Worm (Caenorhabditis elegans): ENCODE measurements around the gene T02G5.3.

Gene T02G5.3

ce11 chrII:7072315-7072589, 20.9 kb upstream of the T02G5.3 start, which contains the start of gene kars-1:
TSS of gene kars-1 (minus strand) at chrII:7072415.
- TF ChIP-seq lin-11 (tag; optimal IDR thresholded peaks at IDR 0.05) (no peak), peb-1 (tag; optimal IDR thresholded peaks at IDR 0.05) (no peak), ztf-1 (GFP tag; conservative IDR thresholded peaks at IDR 0.05) (no peak), sma-3 (GFP tag; optimal IDR thresholded peaks at IDR 0.05) (no peak), lin-39 (tag; optimal IDR thresholded peaks at IDR 0.05) (no peak), mdl-1 (tag; optimal IDR thresholded peaks at IDR 0.05) (no peak), alr-1 (tag; optimal IDR thresholded peaks at IDR 0.05) (no peak)

DNA sequence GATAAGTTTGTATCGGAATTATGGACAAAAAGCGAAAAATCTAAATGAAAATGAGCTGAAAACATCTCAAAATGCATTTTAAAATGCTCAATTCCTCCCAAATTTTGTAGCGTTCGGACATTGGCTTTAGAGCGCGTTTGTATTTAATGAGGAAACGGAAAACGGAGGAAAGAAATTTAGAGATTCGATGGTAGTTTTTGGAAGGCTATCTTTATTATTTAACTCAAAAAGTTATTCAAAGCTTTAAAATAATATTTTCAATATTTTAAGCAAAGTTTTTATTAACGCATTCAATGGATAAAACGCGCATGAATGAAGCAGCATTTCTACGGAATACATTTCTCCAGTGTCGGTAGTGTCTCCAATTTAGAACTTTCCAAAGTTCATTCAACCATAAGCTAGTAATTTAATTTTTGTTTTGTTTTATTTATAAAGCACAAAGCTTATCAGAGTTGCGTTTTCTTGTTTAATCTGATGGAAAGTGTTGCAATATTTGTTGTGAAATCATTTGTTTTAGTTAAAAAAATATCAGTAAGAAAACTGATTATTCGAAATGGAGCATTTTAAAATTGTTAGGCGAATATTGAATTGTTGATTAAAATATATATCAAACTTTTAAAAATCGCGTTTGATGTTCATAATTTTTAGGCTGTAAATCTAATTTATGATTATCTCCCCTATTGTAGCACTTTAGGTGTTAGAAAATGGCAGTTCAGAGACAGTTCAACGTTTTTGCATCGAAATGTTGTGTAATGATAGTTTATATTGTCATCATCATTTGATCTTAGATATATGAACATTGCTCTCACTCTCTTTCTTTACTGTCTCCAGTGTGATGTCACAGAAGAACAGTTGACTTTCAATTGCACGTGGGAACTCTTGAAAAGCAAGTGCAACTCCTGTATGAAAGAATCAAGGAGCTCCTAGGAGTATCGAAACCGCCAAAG, 20.3 kb upstream of the T02G5.3 start:
- TF ChIP-seq ceh-82 (tag; optimal IDR thresholded peaks at IDR 0.05) (no peak), sma-3 (GFP tag; optimal IDR thresholded peaks at IDR 0.05) (peak; percentile 73), nhr-12 (tag; optimal IDR thresholded peaks at IDR 0.05) (no peak), snpc-4 (tag; optimal IDR thresholded peaks at IDR 0.05) (no peak), ztf-11 (tag; optimal IDR thresholded peaks at IDR 0.05) (no peak), gmeb-1 (tag; optimal IDR thresholded peaks at IDR 0.05) (peak; percentile 50), Y55F3AM.14 (GFP tag; optimal IDR thresholded peaks at IDR 0.05) (no peak), lin-13 (GFP tag; optimal IDR thresholded peaks at IDR 0.05) (peak; percentile 41), nhr-23 (tag; optimal IDR thresholded peaks at IDR 0.05) (no peak), ceh-16 (tag; optimal IDR thresholded peaks at IDR 0.05) (no peak), fos-1 (tag; optimal IDR thresholded peaks at IDR 0.05) (peak; percentile 24), nhr-237 (tag; optimal IDR thresholded peaks at IDR 0.05) (no peak), nhr-11 (tag; optimal IDR thresholded peaks at IDR 0.05) (peak; percentile 57), lsy-2 (tag; optimal IDR thresholded peaks at IDR 0.05) (peak; percentile 14 to 83), mdl-1 (tag; optimal IDR thresholded peaks at IDR 0.05) (peak in 1 of 2 experiments; percentile 23), lin-39 (tag; optimal IDR thresholded peaks at IDR 0.05) (no peak), F13H6.1 (tag; optimal IDR thresholded peaks at IDR 0.05) (peak; percentile 55), unc-55 (GFP tag; optimal IDR thresholded peaks at IDR 0.05) (peak; percentile 77), nhr-129 (tag; optimal IDR thresholded peaks at IDR 0.05) (peak; percentile 70), C34F6.9 (tag; optimal IDR thresholded peaks at IDR 0.05) (peak; percentile 96), sem-4 (tag; optimal IDR thresholded peaks at IDR 0.05) (no peak), nhr-10 (tag; optimal IDR thresholded peaks at IDR 0.05) (no peak), ZK546.5 (tag; optimal IDR thresholded peaks at IDR 0.05) (no peak), sma-9 (GFP tag; optimal IDR thresholded peaks at IDR 0.05) (peak; percentile 76), sma-9 (tag; optimal IDR thresholded peaks at IDR 0.05) (no peak), nhr-21 (tag; optimal IDR thresholded peaks at IDR 0.05) (peak; percentile 12), crh-2 (tag; optimal IDR thresholded peaks at IDR 0.05) (peak; percentile 42), nhr-6 (tag; optimal IDR thresholded peaks at IDR 0.05) (no peak), ztf-4 (tag; optimal IDR thresholded peaks at IDR 0.05) (peak; percentile 2)

- TF ChIP-seq elt-1 (tag; optimal IDR thresholded peaks at IDR 0.05) (no peak), aly-2 (tag; optimal IDR thresholded peaks at IDR 0.05) (no peak), R02D3.7 (tag; optimal IDR thresholded peaks at IDR 0.05) (no peak), nhr-237 (tag; optimal IDR thresholded peaks at IDR 0.05) (no peak), peb-1 (tag; optimal IDR thresholded peaks at IDR 0.05) (no peak)
Measured at ce11 chrII:7073537-7073913, 19.7 kb upstream of the T02G5.3 start, which contains the start of gene kat-1. TSS of gene kat-1 (plus strand) at chrII:7073814.

- no peak for TF ChIP-seq alr-1 (tag; optimal IDR thresholded peaks at IDR 0.05)
- peak in 1 of 2 experiments; percentile 8 for TF ChIP-seq lsy-2 (tag; optimal IDR thresholded peaks at IDR 0.05)
Measured at ce11 chrII:7075564-7076228, 17.5 kb upstream of the T02G5.3 start, which contains the start of gene T02G5.7. TSS of gene T02G5.7 (plus strand) at chrII:7075614.
